Worm (Caenorhabditis elegans) whole organism, L4/young adult: ENCODE data around the gene acr-12.

Experiments used
- dao-5 ChIP-seq: sonication (generic microtip); optimal IDR thresholded peaks from 2 replicates; lab custom pipeline; 2016; ENCODE audit warnings: missing genotype, missing genetic modification characterization, moderate library complexity, missing compliant biosample characterization
- him-1 ChIP-seq: sonication (generic microtip); optimal IDR thresholded peaks from 2 replicates; lab custom pipeline; 2016; ENCODE audit warnings: missing genotype, missing genetic modification reagents, missing genetic modification characterization, missing compliant biosample characterization

ce11 chrX:13518861-13519713, 13.6 kb upstream of the acr-12 start, which contains the start of the genes cdk-4 and F18H3.1:
- TF ChIP-seq dao-5 (tag; lab: Kevin White, UChicago) = no peak
- peak; percentile 53 for TF ChIP-seq him-1 (tag; lab: Kevin White, UChicago)
